Worm (Caenorhabditis elegans): Measurements from ENCODE around the gene F46C3.7.

DNA sequence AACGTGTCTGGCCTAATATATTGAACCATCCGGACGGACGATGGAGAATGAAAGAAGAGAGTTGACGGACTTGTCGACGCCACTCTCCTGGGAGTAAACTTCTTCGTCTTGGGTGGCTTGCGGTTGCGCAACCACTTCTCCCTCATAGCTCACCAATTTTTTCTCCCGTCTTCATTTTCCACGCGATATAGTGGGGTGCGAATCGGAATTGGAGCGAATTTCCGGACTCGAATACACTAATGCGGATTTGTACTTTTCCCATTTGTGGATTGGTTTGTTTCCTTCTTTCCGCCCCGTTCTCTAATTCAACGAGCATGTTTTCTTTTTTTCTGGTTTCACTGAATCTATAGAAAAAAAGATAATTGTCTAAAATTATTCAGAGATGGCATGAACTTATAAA lies 35.9 kb downstream of the F46C3.7 start:
- TF ChIP-seq mdl-1 (tag; optimal IDR thresholded peaks at IDR 0.05) (no peak), lin-39 (tag; optimal IDR thresholded peaks at IDR 0.05) (peak; percentile 17), daf-12 (tag; optimal IDR thresholded peaks at IDR 0.05) (no peak), nhr-237 (tag; optimal IDR thresholded peaks at IDR 0.05) (no peak)

Measured in whole organism, L3 larva.